Worm (Caenorhabditis elegans) whole organism, early embryonic: ENCODE results near the gene gcp-2.2.

Experiments
- B0310.2 ChIP-seq: sonication (generic microtip); optimal IDR thresholded peaks from 2 replicates; lab custom pipeline; 2016; ENCODE audit warnings: mild to moderate bottlenecking, missing genetic modification characterization, missing compliant biosample characterization
- F13C5.2 ChIP-seq: sonication (generic microtip); optimal IDR thresholded peaks from 2 replicates; lab custom pipeline; 2017; ENCODE audit warnings: mild to moderate bottlenecking, missing genetic modification characterization, inconsistent platforms, missing compliant biosample characterization
- aly-1 ChIP-seq: sonication (generic microtip); optimal IDR thresholded peaks from 2 replicates; lab custom pipeline; 2016; ENCODE audit warnings: missing genetic modification characterization, missing compliant biosample characterization
- ama-1 ChIP-seq: fragments of 150-350 bp; optimal IDR thresholded peaks from 2 replicates; lab custom pipeline; 2014
- ceh-36 ChIP-seq: sonication (generic microtip); optimal IDR thresholded peaks from 2 replicates; lab custom pipeline; 2016; ENCODE audit warnings: missing genetic modification characterization, inconsistent platforms, missing compliant biosample characterization
- hmg-4 ChIP-seq: fragments of 200-800 bp; sonication (Bioruptor generic); optimal IDR thresholded peaks from 2 replicates; lab custom pipeline; 2018; ENCODE audit warnings: mild to moderate bottlenecking, missing genetic modification characterization, missing compliant biosample characterization

DNA sequence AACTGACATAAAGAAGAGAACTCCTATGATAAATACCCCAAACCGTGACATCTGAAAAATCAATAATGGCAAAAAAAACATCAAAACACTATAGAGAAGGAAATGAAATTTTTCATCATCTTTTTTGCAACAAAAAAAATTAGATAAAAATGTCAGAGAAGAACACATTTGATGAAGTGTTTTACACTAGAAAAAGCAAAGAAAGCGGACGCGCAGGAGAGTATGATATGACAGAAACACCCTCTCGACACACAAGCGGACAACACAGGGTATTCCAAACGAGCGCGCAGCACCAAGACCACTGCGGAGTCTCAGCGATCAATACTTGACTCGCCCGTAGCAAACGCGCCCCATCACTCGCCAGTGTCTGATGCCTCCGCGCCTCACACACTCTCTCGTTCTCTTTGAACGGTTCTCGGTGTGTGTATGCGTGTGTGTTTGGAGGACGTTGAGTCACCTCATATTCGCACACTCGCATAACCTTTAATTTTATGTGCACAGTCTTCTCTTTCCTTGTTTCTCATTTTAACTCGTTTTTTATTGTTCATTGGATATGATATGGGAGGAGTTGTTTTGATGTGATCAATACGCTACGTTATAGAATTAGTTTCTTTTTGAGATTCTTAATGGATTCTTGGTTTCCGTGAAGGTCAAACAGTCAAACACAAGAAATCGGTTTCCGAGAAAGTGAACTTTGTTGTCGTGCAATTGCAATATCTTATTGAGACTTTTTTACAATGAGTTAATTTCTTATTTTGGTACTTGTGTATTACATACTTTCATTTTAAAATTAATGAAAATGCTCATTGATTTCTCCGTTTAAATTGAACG is 9.1 kb downstream of the gcp-2.2 start, which contains the start of gene selt-1.1:
- TF ChIP-seq F13C5.2 (tag; lab: Kevin White, UChicago) (peak; percentile 21), hmg-4 (GFP tag; lab: Kevin White, UChicago) (peak; percentile 76), ceh-36 (no peak), aly-1 (tag; lab: Kevin White, UChicago) (peak; percentile 37), ama-1 (lab: Kevin White, UChicago) (no peak), B0310.2 (tag; lab: Kevin White, UChicago) (no peak)
